Worm (Caenorhabditis elegans): ENCODE data around the gene srz-48.

DNA sequence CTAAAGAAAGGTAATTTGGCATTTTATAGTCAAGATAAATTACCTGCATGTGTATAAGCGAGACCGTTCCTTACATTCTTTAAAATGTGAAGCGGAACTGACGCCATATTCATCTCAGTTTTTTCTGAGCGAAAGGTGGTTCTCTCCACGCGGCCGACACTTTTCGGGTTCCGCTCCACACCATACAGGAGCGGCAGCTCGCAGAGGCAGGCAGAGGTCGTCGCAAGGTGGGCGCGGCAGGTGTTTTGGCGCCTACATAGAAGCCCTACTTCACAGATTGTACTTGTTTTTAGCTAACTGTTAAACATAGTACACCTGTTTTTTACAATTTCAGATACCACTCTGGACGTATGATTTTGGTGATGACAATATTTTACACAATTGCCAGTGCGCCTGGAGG, 7.9 kb upstream of the srz-48 start:
- TF ChIP-seq cog-1 (tag; optimal IDR thresholded peaks at IDR 0.05) (no peak), ztf-29 (GFP tag; IDR thresholded peaks at IDR 0.05) (no peak)
